Worm (Caenorhabditis elegans) whole organism, L1 larva: ENCODE results near the gene srg-6.

ENCODE experiments used
- C16A3.4 ChIP-seq: fragments of 150-350 bp; optimal IDR thresholded peaks from 2 replicates; lab custom pipeline; 2014; ENCODE audit warnings: missing biosample characterization, missing genetic modification characterization
- C34B4.2 ChIP-seq: sonication (generic microtip); optimal IDR thresholded peaks from 2 replicates; lab custom pipeline; 2017; ENCODE audit warnings: mild to moderate bottlenecking, missing genetic modification characterization, missing compliant biosample characterization
- F16B12.6 ChIP-seq: fragments of 150-350 bp; optimal IDR thresholded peaks from 2 replicates; lab custom pipeline; 2014; ENCODE audit warnings: missing biosample characterization, missing genetic modification characterization
- aha-1 ChIP-seq: fragments of 150-350 bp; optimal IDR thresholded peaks from 2 replicates; lab custom pipeline; 2014; ENCODE audit warnings: missing biosample characterization, missing genetic modification characterization
- alr-1 ChIP-seq: fragments of 200-800 bp; sonication (Bioruptor generic); optimal IDR thresholded peaks from 2 replicates; lab custom pipeline; 2018; ENCODE audit warnings: borderline replicate concordance, mild to moderate bottlenecking, missing genetic modification characterization, missing compliant biosample characterization
- blmp-1 ChIP-seq: fragments of 150-350 bp; optimal IDR thresholded peaks from 2 replicates; lab custom pipeline; 2014; ENCODE audit warnings: missing biosample characterization, missing genetic modification characterization
- ceh-90 ChIP-seq: sonication (generic microtip); optimal IDR thresholded peaks from 2 replicates; lab custom pipeline; 2016; ENCODE audit warnings: missing genetic modification characterization, missing compliant biosample characterization
- dpl-1 ChIP-seq, 3 experiments: fragments of 150-350 bp in 2 of 3; sonication (generic microtip) in 1 of 3; optimal IDR thresholded peaks; 2 replicates each; lab custom pipeline; 2014 to 2017; ENCODE audit warnings: missing biosample characterization in 3 of 3, missing genetic modification characterization in 3 of 3, missing genetic modification reagents in 3 of 3
- efl-3 ChIP-seq: fragments of 200-800 bp; sonication (Bioruptor generic); optimal IDR thresholded peaks from 2 replicates; lab custom pipeline; 2018; ENCODE audit warnings: mild to moderate bottlenecking, missing genetic modification characterization, missing compliant biosample characterization
- egl-13 ChIP-seq: sonication (generic microtip); optimal IDR thresholded peaks from 2 replicates; lab custom pipeline; 2016; ENCODE audit warnings: missing genotype, missing genetic modification reagents, missing genetic modification characterization, missing compliant biosample characterization
- elt-2 ChIP-seq: sonication (generic microtip); optimal IDR thresholded peaks from 2 replicates; lab custom pipeline; 2016; ENCODE audit warnings: missing genetic modification characterization, mild to moderate bottlenecking, inconsistent platforms, missing compliant biosample characterization, missing genetic modification reagents
- elt-3 ChIP-seq, 6 experiments: fragments of 150-350 bp in 1 of 6; sonication (generic microtip); optimal IDR thresholded peaks; 2 replicates each; lab custom pipeline; 2017 to 2018; ENCODE audit warnings: missing biosample characterization in 6 of 6, missing genetic modification characterization in 6 of 6, inconsistent platforms in 1 of 6
- fkh-4 ChIP-seq: sonication (generic microtip); optimal IDR thresholded peaks from 2 replicates; lab custom pipeline; 2016; ENCODE audit warnings: missing compliant biosample characterization, missing genetic modification characterization, borderline replicate concordance
- fkh-8 ChIP-seq: sonication (generic microtip); optimal IDR thresholded peaks from 2 replicates; lab custom pipeline; 2016; ENCODE audit warnings: mild to moderate bottlenecking, missing genetic modification characterization, missing compliant biosample characterization
- hlh-17 ChIP-seq: fragments of 200-800 bp; sonication (Bioruptor generic); optimal IDR thresholded peaks from 2 replicates; lab custom pipeline; 2018; ENCODE audit warnings: missing genetic modification characterization, mild to moderate bottlenecking, missing compliant biosample characterization, moderate library complexity, borderline replicate concordance
- hpl-2 ChIP-seq: fragments of 150-350 bp; optimal IDR thresholded peaks from 2 replicates; lab custom pipeline; 2014; ENCODE audit warnings: missing biosample characterization, missing genetic modification reagents, missing genetic modification characterization
- jun-1 ChIP-seq: fragments of 150-350 bp; optimal IDR thresholded peaks from 2 replicates; lab custom pipeline; 2014; ENCODE audit warnings: missing biosample characterization, missing genetic modification reagents, missing genetic modification characterization
- lin-13 ChIP-seq: fragments of 150-350 bp; optimal IDR thresholded peaks from 2 replicates; lab custom pipeline; 2014; ENCODE audit warnings: missing biosample characterization, missing genetic modification reagents, missing genetic modification characterization
- lin-14 ChIP-seq: fragments of 200-800 bp; sonication (Bioruptor generic); optimal IDR thresholded peaks from 2 replicates; lab custom pipeline; 2018; ENCODE audit warnings: mild to moderate bottlenecking, missing genetic modification characterization, moderate library complexity, missing compliant biosample characterization
- lin-35 ChIP-seq, 2 experiments: fragments of 150-350 bp; optimal IDR thresholded peaks; 2 replicates each; lab custom pipeline; 2014; ENCODE audit warnings: missing biosample characterization in 2 of 2, missing genetic modification characterization in 2 of 2, missing genetic modification reagents in 2 of 2
- lin-39 ChIP-seq: fragments of 150-350 bp; optimal IDR thresholded peaks from 2 replicates; lab custom pipeline; 2014; ENCODE audit warnings: missing biosample characterization, missing genetic modification reagents, missing genetic modification characterization
- lsy-2 ChIP-seq, 2 experiments: fragments of 150-350 bp; optimal IDR thresholded peaks; 2 replicates each; lab custom pipeline; 2014; ENCODE audit warnings: missing biosample characterization in 2 of 2, missing genetic modification characterization in 2 of 2
- mab-9 ChIP-seq: fragments of 200-800 bp; sonication (Bioruptor generic); IDR thresholded peaks from 2 replicates; pipeline ENCODE4 v1.3.6; 2022; ENCODE audit warnings: missing genetic modification reagents, missing genetic modification characterization, missing compliant biosample characterization
- mdl-1 ChIP-seq, 2 experiments: fragments of 150-350 bp; optimal IDR thresholded peaks; 2 replicates each; lab custom pipeline; 2014 to 2017; ENCODE audit warnings: missing biosample characterization in 2 of 2, missing genetic modification characterization in 2 of 2, inconsistent platforms in 1 of 2
- mef-2 ChIP-seq: fragments of 150-350 bp; optimal IDR thresholded peaks from 2 replicates; lab custom pipeline; 2014; ENCODE audit warnings: missing biosample characterization, missing genetic modification characterization
- nhr-11 ChIP-seq: fragments of 150-350 bp; optimal IDR thresholded peaks from 2 replicates; lab custom pipeline; 2014; ENCODE audit warnings: missing biosample characterization, missing genetic modification characterization
- nhr-19 ChIP-seq: fragments of 200-800 bp; sonication (Bioruptor generic); conservative IDR thresholded peaks from 2 replicates; pipeline ENCODE4 v1.3.6; 2022; ENCODE audit warnings: missing genetic modification characterization, missing compliant biosample characterization
- nhr-20 ChIP-seq: sonication (generic microtip); optimal IDR thresholded peaks from 2 replicates; lab custom pipeline; 2016; ENCODE audit warnings: mild to moderate bottlenecking, missing genetic modification characterization, missing compliant biosample characterization
- nhr-47 ChIP-seq: sonication (generic microtip); optimal IDR thresholded peaks from 2 replicates; lab custom pipeline; 2016; ENCODE audit warnings: mild to moderate bottlenecking, missing genetic modification characterization, moderate library complexity, missing compliant biosample characterization
- nhr-76 ChIP-seq: sonication (generic microtip); optimal IDR thresholded peaks from 2 replicates; lab custom pipeline; 2017; ENCODE audit warnings: missing biosample characterization, missing genetic modification characterization
- nhr-77 ChIP-seq: fragments of 150-350 bp; optimal IDR thresholded peaks from 2 replicates; lab custom pipeline; 2014; ENCODE audit warnings: missing biosample characterization, missing genetic modification characterization
- nhr-85 ChIP-seq: sonication (generic microtip); peaks from one replicate; lab custom pipeline; 2016; ENCODE audit warnings: missing genetic modification characterization, inconsistent platforms, missing compliant biosample characterization
- pag-3 ChIP-seq: sonication (generic microtip); optimal IDR thresholded peaks from 2 replicates; lab custom pipeline; 2017; ENCODE audit warnings: missing genetic modification characterization, mild to moderate bottlenecking, missing compliant biosample characterization, antibody characterized with exemption, borderline replicate concordance; ENCODE audit not compliant: insufficient read depth
- pqm-1 ChIP-seq: sonication (generic microtip); optimal IDR thresholded peaks from 3 replicates; lab custom pipeline; 2017; ENCODE audit warnings: missing biosample characterization, missing genetic modification characterization
- snu-23 ChIP-seq: sonication (generic microtip); optimal IDR thresholded peaks from 2 replicates; lab custom pipeline; 2016; ENCODE audit warnings: missing genetic modification characterization, missing compliant biosample characterization
- sptf-1 ChIP-seq: fragments of 150-350 bp; optimal IDR thresholded peaks from 2 replicates; lab custom pipeline; 2014; ENCODE audit warnings: missing biosample characterization, missing genetic modification characterization
- unc-130 ChIP-seq: fragments of 150-350 bp; optimal IDR thresholded peaks from 2 replicates; lab custom pipeline; 2017; ENCODE audit warnings: missing biosample characterization, missing genetic modification characterization, inconsistent platforms
- unc-86 ChIP-seq: sonication (generic microtip); optimal IDR thresholded peaks from 2 replicates; lab custom pipeline; 2016; ENCODE audit warnings: missing genetic modification characterization, missing compliant biosample characterization
- ztf-11 ChIP-seq, 2 experiments: sonication (generic microtip); optimal IDR thresholded peaks; 2 replicates each; lab custom pipeline; 2016 to 2017; ENCODE audit warnings: missing genetic modification characterization in 2 of 2, missing biosample characterization in 1 of 2, missing compliant biosample characterization in 1 of 2

The srg-6 gene

ce11 chrIII:6221403-6221802, 44.4 kb downstream of the srg-6 start:
- TF ChIP-seq nhr-11 (tag; lab: Kevin White, UChicago) = no peak
- TF ChIP-seq ztf-11 (tag; optimal IDR thresholded peaks at IDR 0.05; lab: Kevin White, UChicago) = no peak
- TF ChIP-seq lin-13 (GFP tag; lab: Kevin White, UChicago) = no peak
- TF ChIP-seq C34B4.2 (tag; lab: Kevin White, UChicago) = no peak
- no peak for TF ChIP-seq jun-1 (tag; lab: Kevin White, UChicago)
- TF ChIP-seq efl-3 (GFP tag; lab: Kevin White, UChicago) = no peak
- TF ChIP-seq sptf-1 (tag; lab: Kevin White, UChicago) = no peak
- TF ChIP-seq unc-86 (tag; lab: Kevin White, UChicago) = peak; percentile 5
- no peak for TF ChIP-seq ceh-90
- no peak for TF ChIP-seq hpl-2 (GFP tag; lab: Kevin White, UChicago)
- no peak for TF ChIP-seq snu-23
- peak; percentile 57 for TF ChIP-seq fkh-8 (tag; lab: Kevin White, UChicago)
- no peak for TF ChIP-seq pag-3 (tag; lab: Kevin White, UChicago)
- no peak for TF ChIP-seq blmp-1 (tag; lab: Kevin White, UChicago)
- TF ChIP-seq lin-14 (GFP tag; lab: Kevin White, UChicago) = peak; percentile 30
- TF ChIP-seq aha-1 (tag; lab: Kevin White, UChicago) = no peak
- no peak for TF ChIP-seq alr-1 (tag; lab: Kevin White, UChicago)
- no peak for TF ChIP-seq lin-39 (tag; lab: Kevin White, UChicago)
- TF ChIP-seq, all 84 proteins: peak for 3

DNA sequence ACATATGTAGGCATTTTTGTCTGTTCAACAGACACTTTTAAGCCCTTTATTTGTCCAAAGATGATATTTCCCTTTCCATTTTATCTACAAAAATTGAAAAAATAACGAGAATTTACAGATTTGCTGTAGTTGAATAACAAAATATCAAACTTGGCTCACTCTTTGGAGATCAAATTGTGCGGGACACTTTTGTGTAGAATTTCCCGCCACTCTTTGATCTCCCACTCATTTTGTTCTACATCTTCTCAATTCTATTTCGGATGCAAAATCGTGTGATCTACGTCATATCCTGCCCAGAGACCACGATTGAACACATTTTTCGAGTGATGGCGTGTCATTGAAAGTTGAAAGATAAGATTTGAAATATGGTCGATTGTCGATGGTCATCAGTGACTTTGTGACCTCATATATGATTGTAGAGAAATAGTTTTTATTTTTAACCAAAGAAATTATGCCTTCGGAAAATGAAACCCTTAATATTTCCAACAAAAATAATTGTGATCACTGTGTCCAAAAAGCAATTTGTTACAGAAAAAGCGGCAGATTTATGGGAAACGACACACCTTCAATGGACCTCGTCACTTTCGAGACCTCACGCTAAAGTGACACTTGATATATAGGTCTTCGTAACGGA, 48.9 kb downstream of the srg-6 start, which contains the start of gene hot-4:
Gene hot-4 (plus strand): TSS at position 584 of the 634 bp plus-strand sequence.
- TF ChIP-seq F16B12.6 (no peak), blmp-1 (tag; lab: Kevin White, UChicago) (peak; percentile 34)

- no peak for TF ChIP-seq mab-9 (GFP tag; lab: Robert Waterston, UW)
- peak in 1 of 2 experiments; percentile 34 for TF ChIP-seq lsy-2 (tag; optimal IDR thresholded peaks at IDR 0.05; lab: Kevin White, UChicago)
- peak; percentile 44 for TF ChIP-seq unc-130 (tag; lab: Kevin White, UChicago)
- peak in 1 of 2 experiments; percentile 59 for TF ChIP-seq mdl-1 (tag; optimal IDR thresholded peaks at IDR 0.05; lab: Kevin White, UChicago)
- no peak for TF ChIP-seq mef-2 (tag; lab: Kevin White, UChicago)
- peak; percentile 12 for TF ChIP-seq nhr-20
- no peak for TF ChIP-seq nhr-77 (tag; lab: Kevin White, UChicago)
- TF ChIP-seq nhr-19 (GFP tag; lab: Robert Waterston, UW) = peak; percentile 67
- TF ChIP-seq lin-35 (GFP tag; optimal IDR thresholded peaks at IDR 0.05; lab: Kevin White, UChicago) = peak in 1 of 2 experiments; percentile 47
- TF ChIP-seq C16A3.4 = no peak
- no peak for TF ChIP-seq pqm-1
- TF ChIP-seq nhr-76 (tag; lab: Kevin White, UChicago) = no peak
- no peak for TF ChIP-seq nhr-47
- TF ChIP-seq elt-2 (tag; lab: Kevin White, UChicago) = no peak
- peak; percentile 47 for TF ChIP-seq nhr-85 (tag; lab: Kevin White, UChicago)
- no peak for TF ChIP-seq fkh-4 (tag; lab: Kevin White, UChicago)
- TF ChIP-seq ztf-11 (tag; optimal IDR thresholded peaks at IDR 0.05; lab: Kevin White, UChicago) = no peak
- TF ChIP-seq hlh-17 (GFP tag; lab: Kevin White, UChicago) = no peak
- peak in 1 of 6 experiments; percentile 72 for TF ChIP-seq elt-3 (tag; optimal IDR thresholded peaks at IDR 0.05; lab: Kevin White, UChicago)
- TF ChIP-seq egl-13 (tag; lab: Kevin White, UChicago) = no peak
- peak; percentile 76 for TF ChIP-seq blmp-1 (tag; lab: Kevin White, UChicago)
- peak in 1 of 3 experiments; percentile 13 for TF ChIP-seq dpl-1 (GFP tag; optimal IDR thresholded peaks at IDR 0.05; lab: Kevin White, UChicago)
Observed at ce11 chrIII:6215943-6216342, 49.9 kb downstream of the srg-6 start.
